Fruit fly (Drosophila melanogaster): Measurements from ENCODE around the gene CG42613.

Gene CG42613

dm6 chr3R:18928918-18929705 is at the start of gene CG42613:
Gene CG42613 (plus strand): TSS chr3R:18929196.
- TF ChIP-seq CG6163 (GFP tag; IDR thresholded peaks at IDR 0.05), result peak; percentile 77
- peak in 1 of 2 experiments; percentile 52 for TF ChIP-seq salr (GFP tag; optimal IDR thresholded peaks at IDR 0.05)
- peak; percentile 61 for TF ChIP-seq esn (GFP tag; optimal IDR thresholded peaks at IDR 0.05)
- peak; percentile 42 for TF ChIP-seq Eip78C (GFP tag)
- TF ChIP-seq CG8632 (GFP tag; optimal IDR thresholded peaks at IDR 0.05), result peak; percentile 14
- TF ChIP-seq ss (GFP tag; optimal IDR thresholded peaks at IDR 0.05), result no peak
- TF ChIP-seq Smox (GFP tag; optimal IDR thresholded peaks at IDR 0.05), result no peak
- TF ChIP-seq Sox14 (GFP tag; optimal IDR thresholded peaks at IDR 0.05), result no peak
- TF ChIP-seq CG15336 (GFP tag; IDR thresholded peaks at IDR 0.05), result no peak
- peak; percentile 2 for TF ChIP-seq Lpt (GFP tag; optimal IDR thresholded peaks at IDR 0.05)
- peak; percentile 5 for TF ChIP-seq CG6276 (GFP tag; optimal IDR thresholded peaks at IDR 0.05)
- peak; percentile 42 for TF ChIP-seq Blimp-1 (GFP tag; optimal IDR thresholded peaks at IDR 0.05)
- TF ChIP-seq svp (GFP tag), result no peak
- peak; percentile 9 for TF ChIP-seq vri (GFP tag; optimal IDR thresholded peaks at IDR 0.05)
- peak; percentile 65 for TF ChIP-seq cyc (GFP tag; optimal IDR thresholded peaks at IDR 0.05)
- TF ChIP-seq acj6 (GFP tag; optimal IDR thresholded peaks at IDR 0.05), result peak; percentile 46
- peak; percentile 13 for TF ChIP-seq Hr4 (GFP tag; optimal IDR thresholded peaks at IDR 0.05)
- no peak for TF ChIP-seq CG9139 (GFP tag; optimal IDR thresholded peaks at IDR 0.05)
- no peak for TF ChIP-seq CG11902 (GFP tag; optimal IDR thresholded peaks at IDR 0.05)
- no peak for TF ChIP-seq Ets21C (GFP tag; optimal IDR thresholded peaks at IDR 0.05)
- no peak for TF ChIP-seq Hr38 (GFP tag; optimal IDR thresholded peaks at IDR 0.05)
- no peak for TF ChIP-seq CG8119 (GFP tag; IDR thresholded peaks at IDR 0.05)
- TF ChIP-seq CG6808 (GFP tag; optimal IDR thresholded peaks at IDR 0.05), result peak; percentile 30
- peak; percentile 15 for TF ChIP-seq CG6792 (GFP tag; optimal IDR thresholded peaks at IDR 0.05)
- no peak for TF ChIP-seq Eip93F (GFP tag; optimal IDR thresholded peaks at IDR 0.05)
- TF ChIP-seq Sox15 (GFP tag; optimal IDR thresholded peaks at IDR 0.05), result no peak
- TF ChIP-seq CG7368 (GFP tag; optimal IDR thresholded peaks at IDR 0.05), result peak; percentile 43
- peak; percentile 2 for TF ChIP-seq fd85E (GFP tag; optimal IDR thresholded peaks at IDR 0.05)
- no peak for TF ChIP-seq Gug (GFP tag; IDR thresholded peaks at IDR 0.05)
- peak; percentile 28 for TF ChIP-seq CG10631 (GFP tag; optimal IDR thresholded peaks at IDR 0.05)
- TF ChIP-seq dsx (GFP tag; optimal IDR thresholded peaks at IDR 0.05; ENCODE audit: poor library complexity, severe bottlenecking), result no peak
- TF ChIP-seq Hr39 (GFP tag; optimal IDR thresholded peaks at IDR 0.05), result peak; percentile 40
- peak; percentile 60 for TF ChIP-seq Met (GFP tag; optimal IDR thresholded peaks at IDR 0.05)
- TF ChIP-seq Ets96B (tag; optimal IDR thresholded peaks at IDR 0.05), result no peak
- peak; percentile 31 for TF ChIP-seq CG10669 (GFP tag; optimal IDR thresholded peaks at IDR 0.05)
- no peak for TF ChIP-seq CG11294 (GFP tag; IDR thresholded peaks at IDR 0.05)
- TF ChIP-seq CG16779 (tag; optimal IDR thresholded peaks at IDR 0.05), result peak; percentile 36
- TF ChIP-seq CG3032 (tag; optimal IDR thresholded peaks at IDR 0.05), result no peak
- TF ChIP-seq Eip75B (GFP tag; optimal IDR thresholded peaks at IDR 0.05), result peak; percentile 52
- peak; percentile 40 for TF ChIP-seq CG31627 (GFP tag; optimal IDR thresholded peaks at IDR 0.05)
- TF ChIP-seq fkh (GFP tag; optimal IDR thresholded peaks at IDR 0.05), result no peak
- peak; percentile 72 for TF ChIP-seq CG3919 (GFP tag; optimal IDR thresholded peaks at IDR 0.05)
- TF ChIP-seq CG8319 (GFP tag; optimal IDR thresholded peaks at IDR 0.05), result peak; percentile 44
- no peak for TF ChIP-seq CG4318 (GFP tag; optimal IDR thresholded peaks at IDR 0.05)
- TF ChIP-seq dac (GFP tag; optimal IDR thresholded peaks at IDR 0.05), result peak; percentile 25
- peak; percentile 65 for TF ChIP-seq pdm3 (GFP tag; optimal IDR thresholded peaks at IDR 0.05)
- peak; percentile 42 for TF ChIP-seq CG6854 (GFP tag; optimal IDR thresholded peaks at IDR 0.05)
- 0 out of 3 replicates have a peak, but pooled peaks have one; percentile 40 for TF ChIP-seq eg (GFP tag; IDR thresholded peaks at IDR 0.05)
- TF ChIP-seq OdsH (GFP tag; optimal IDR thresholded peaks at IDR 0.05), result peak; percentile 40
- peak; percentile 44 for TF ChIP-seq topi (GFP tag; optimal IDR thresholded peaks at IDR 0.05)
- TF ChIP-seq spab (GFP tag; optimal IDR thresholded peaks at IDR 0.05), result no peak
